Worm (Caenorhabditis elegans) whole organism, L4 larva: ENCODE data around the gene F56D1.1.

ENCODE experiments used
- D1046.2 ChIP-seq: fragments of 200-800 bp; sonication (Bioruptor generic); IDR thresholded peaks from 2 replicates; pipeline ENCODE4 v1.3.6; 2022; ENCODE audit warnings: missing genetic modification characterization, missing compliant biosample characterization
- F10B5.3 ChIP-seq: sonication (generic microtip); optimal IDR thresholded peaks from 2 replicates; lab custom pipeline; 2016; ENCODE audit warnings: mild to moderate bottlenecking, missing genetic modification characterization, missing compliant biosample characterization
- R02D3.7 ChIP-seq: fragments of 150-350 bp; sonication (generic microtip); optimal IDR thresholded peaks from 3 replicates; lab custom pipeline; 2014; ENCODE audit warnings: missing biosample characterization, missing genetic modification characterization
- Y48G9A.11 ChIP-seq: fragments of 200-800 bp; sonication (Bioruptor generic); IDR thresholded peaks from 2 replicates; pipeline ENCODE4 v1.3.6; 2022; ENCODE audit warnings: missing genetic modification reagents, missing genetic modification characterization, missing compliant biosample characterization
- ZK337.2 ChIP-seq: fragments of 200-800 bp; sonication (Bioruptor generic); IDR thresholded peaks from 2 replicates; pipeline ENCODE4 v1.3.6; 2022; ENCODE audit warnings: missing genetic modification reagents, missing genetic modification characterization, missing compliant biosample characterization
- ZK546.5 ChIP-seq, 2 experiments: sonication (generic microtip); optimal IDR thresholded peaks; 2 replicates each; lab custom pipeline; 2017; ENCODE audit warnings: missing biosample characterization in 2 of 2, missing genetic modification characterization in 2 of 2
- ceh-32 ChIP-seq: sonication (generic microtip); optimal IDR thresholded peaks from 2 replicates; lab custom pipeline; 2016; ENCODE audit warnings: mild to moderate bottlenecking, missing genetic modification characterization, missing compliant biosample characterization; ENCODE audit not compliant: poor library complexity
- ceh-44 ChIP-seq: fragments of 200-800 bp; sonication (Bioruptor generic); IDR thresholded peaks from 2 replicates; pipeline ENCODE4 v1.3.6; 2022; ENCODE audit warnings: missing genetic modification reagents, missing genetic modification characterization, missing compliant biosample characterization
- cey-2 ChIP-seq: sonication (generic microtip); optimal IDR thresholded peaks from 3 replicates; lab custom pipeline; 2017; ENCODE audit warnings: missing genetic modification characterization, mild to moderate bottlenecking, missing compliant biosample characterization, antibody characterized with exemption, borderline replicate concordance; ENCODE audit not compliant: insufficient read depth
- ctbp-1 ChIP-seq: fragments of 200-800 bp; sonication (Bioruptor generic); IDR thresholded peaks from 2 replicates; pipeline ENCODE4 v1.3.6; 2022; ENCODE audit warnings: missing genetic modification reagents, missing genetic modification characterization, missing compliant biosample characterization
- daf-16 ChIP-seq, 3 experiments: sonication (generic microtip); optimal IDR thresholded peaks; 2 replicates each; lab custom pipeline; 2016 to 2017; ENCODE audit warnings: missing genetic modification characterization in 3 of 3, missing genetic modification reagents in 3 of 3, mild to moderate bottlenecking in 2 of 3, missing compliant biosample characterization in 2 of 3, missing biosample characterization in 1 of 3, moderate library complexity in 1 of 3
- dmd-6 ChIP-seq: fragments of 200-800 bp; sonication (Bioruptor generic); IDR thresholded peaks from 2 replicates; pipeline ENCODE4 v1.3.6; 2022; ENCODE audit warnings: missing genetic modification reagents, missing genetic modification characterization, missing compliant biosample characterization
- dpl-1 ChIP-seq: fragments of 150-350 bp; optimal IDR thresholded peaks from 2 replicates; lab custom pipeline; 2014; ENCODE audit warnings: missing biosample characterization, missing genetic modification reagents, missing genetic modification characterization
- duxl-1 ChIP-seq: sonication (generic microtip); optimal IDR thresholded peaks from 2 replicates; lab custom pipeline; 2016; ENCODE audit warnings: mild to moderate bottlenecking, missing genetic modification characterization, moderate library complexity, missing compliant biosample characterization; ENCODE audit not compliant: poor library complexity
- dve-1 ChIP-seq: sonication (generic microtip); optimal IDR thresholded peaks from 2 replicates; lab custom pipeline; 2017; ENCODE audit warnings: antibody characterized with exemption, mild to moderate bottlenecking, missing genetic modification characterization, missing compliant biosample characterization; ENCODE audit not compliant: insufficient read depth
- egl-27 ChIP-seq: sonication (generic microtip); optimal IDR thresholded peaks from 3 replicates; lab custom pipeline; 2017; ENCODE audit warnings: missing biosample characterization, missing genetic modification reagents, missing genetic modification characterization
- fkh-10 ChIP-seq: fragments of 150-350 bp; optimal IDR thresholded peaks from 2 replicates; lab custom pipeline; 2014; ENCODE audit warnings: missing biosample characterization, missing genetic modification reagents, missing genetic modification characterization
- hlh-30 ChIP-seq: sonication (generic microtip); optimal IDR thresholded peaks from 2 replicates; lab custom pipeline; 2017; ENCODE audit warnings: antibody characterized with exemption, mild to moderate bottlenecking, missing genetic modification characterization, missing compliant biosample characterization; ENCODE audit not compliant: insufficient read depth
- mdl-1 ChIP-seq, 2 experiments: fragments of 150-350 bp in 1 of 2; sonication (generic microtip) in 1 of 2; optimal IDR thresholded peaks; 2 replicates each; lab custom pipeline; 2014 to 2017; ENCODE audit warnings: missing biosample characterization in 2 of 2, missing genetic modification characterization in 2 of 2
- mep-1 ChIP-seq: fragments of 150-350 bp; sonication (generic microtip); optimal IDR thresholded peaks from 3 replicates; lab custom pipeline; 2014; ENCODE audit warnings: missing biosample characterization, missing genetic modification characterization
- mes-2 ChIP-seq: sonication (generic microtip); optimal IDR thresholded peaks from 2 replicates; lab custom pipeline; 2016; ENCODE audit warnings: missing genotype, mild to moderate bottlenecking, missing genetic modification characterization, missing compliant biosample characterization; ENCODE audit not compliant: poor library complexity, severe bottlenecking
- mxl-3 ChIP-seq: fragments of 200-800 bp; sonication (Bioruptor generic); optimal IDR thresholded peaks from 2 replicates; lab custom pipeline; 2018; ENCODE audit warnings: mild to moderate bottlenecking, missing genetic modification characterization, missing compliant biosample characterization
- nhr-237 ChIP-seq: sonication (generic microtip); optimal IDR thresholded peaks from 2 replicates; lab custom pipeline; 2017; ENCODE audit warnings: missing biosample characterization, missing genetic modification characterization
- nhr-41 ChIP-seq: fragments of 200-800 bp; sonication (Bioruptor generic); IDR thresholded peaks from 2 replicates; pipeline ENCODE4 v1.3.6; 2022; ENCODE audit warnings: missing genetic modification reagents, missing genetic modification characterization, missing compliant biosample characterization
- nhr-42 ChIP-seq: fragments of 200-800 bp; sonication (Bioruptor generic); IDR thresholded peaks from 2 replicates; pipeline ENCODE4 v1.3.6; 2022; ENCODE audit warnings: missing genetic modification characterization, missing compliant biosample characterization
- pha-4 ChIP-seq, 2 experiments: fragments of 150-350 bp in 1 of 2; fragments of 200-800 bp in 1 of 2; sonication (Bioruptor generic) in 1 of 2; IDR thresholded peaks in 1 of 2; optimal IDR thresholded peaks in 1 of 2; 2 replicates each; pipeline versions ENCODE4 v1.3.6 to Lab custom; 2014 to 2022; ENCODE audit warnings: missing genetic modification characterization in 2 of 2, missing genetic modification reagents in 2 of 2, missing biosample characterization in 1 of 2, missing compliant biosample characterization in 1 of 2
- sdz-12 ChIP-seq: fragments of 200-800 bp; sonication (Bioruptor generic); optimal IDR thresholded peaks from 2 replicates; lab custom pipeline; 2018; ENCODE audit warnings: mild to moderate bottlenecking, missing genetic modification characterization, missing compliant biosample characterization
- skn-1 ChIP-seq: fragments of 150-350 bp; optimal IDR thresholded peaks from 2 replicates; lab custom pipeline; 2014; ENCODE audit warnings: missing biosample characterization, missing genetic modification characterization
- snpc-1.2 ChIP-seq: fragments of 200-800 bp; sonication (Bioruptor generic); IDR thresholded peaks from 2 replicates; pipeline ENCODE4 v1.3.6; 2022; ENCODE audit warnings: missing genetic modification reagents, missing genetic modification characterization, missing compliant biosample characterization
- snpc-4 ChIP-seq: fragments of 150-350 bp; optimal IDR thresholded peaks from 2 replicates; lab custom pipeline; 2014; ENCODE audit warnings: missing biosample characterization, missing genetic modification characterization
- unc-130 ChIP-seq: sonication (generic microtip); optimal IDR thresholded peaks from 2 replicates; lab custom pipeline; 2016; ENCODE audit warnings: missing genetic modification reagents, missing genetic modification characterization, missing compliant biosample characterization
- unc-39 ChIP-seq: sonication (generic microtip); optimal IDR thresholded peaks from 2 replicates; lab custom pipeline; 2017; ENCODE audit warnings: missing biosample characterization, missing genetic modification characterization
- unc-62 ChIP-seq, 3 experiments: fragments of 150-350 bp in 1 of 3; sonication (generic microtip); optimal IDR thresholded peaks in 2 of 3; peaks in 1 of 3; 1 replicate in 1 of 3; 2 replicates in 2 of 3; lab custom pipeline; 2014 to 2017; ENCODE audit warnings: missing biosample characterization in 3 of 3, missing genetic modification characterization in 3 of 3, missing genetic modification reagents in 3 of 3, missing genotype in 1 of 3
- zfp-3 ChIP-seq: fragments of 200-800 bp; sonication (Bioruptor generic); conservative IDR thresholded peaks from 2 replicates; pipeline ENCODE4 v1.3.6; 2022; ENCODE audit warnings: missing genetic modification reagents, missing genetic modification characterization, missing compliant biosample characterization
- zip-11 ChIP-seq: fragments of 200-800 bp; sonication (Bioruptor generic); IDR thresholded peaks from 2 replicates; pipeline ENCODE4 v1.3.6; 2022; ENCODE audit warnings: missing genetic modification characterization, missing compliant biosample characterization
- ztf-11 ChIP-seq: fragments of 150-350 bp; optimal IDR thresholded peaks from 2 replicates; lab custom pipeline; 2014; ENCODE audit warnings: missing biosample characterization, missing genetic modification characterization

Gene F56D1.1

DNA sequence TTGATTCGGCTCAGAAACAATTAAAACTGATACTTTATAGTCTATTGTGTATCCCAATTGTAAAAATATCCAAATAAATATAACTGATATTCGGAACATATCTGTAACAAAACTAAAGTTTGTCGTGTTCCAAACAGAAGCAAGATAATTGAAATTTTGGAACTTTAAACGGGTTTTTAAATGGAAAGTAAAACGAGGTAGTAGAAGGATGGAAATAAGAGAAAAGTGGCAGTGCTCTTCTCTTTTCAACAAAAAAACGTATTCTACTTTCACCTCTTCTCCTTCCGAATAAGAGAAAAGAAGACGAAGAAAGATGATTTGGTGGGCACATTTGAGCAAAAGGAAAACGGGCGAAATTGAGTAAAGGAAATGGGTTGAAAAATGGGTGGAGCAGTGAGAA lies 31.9 kb upstream of the F56D1.1 start, which contains the start of gene nmr-1:
Gene nmr-1, minus strand, starts transcription at position 101 of the 400 bp plus-strand sequence.
- TF ChIP-seq daf-16 (GFP tag; optimal IDR thresholded peaks at IDR 0.05; lab: Kevin White, UChicago) (no peak), daf-16 (tag; optimal IDR thresholded peaks at IDR 0.05; lab: Kevin White, UChicago) (no peak), nhr-237 (tag; lab: Kevin White, UChicago) (no peak), zip-11 (no peak), Y48G9A.11 (GFP tag; lab: Robert Waterston, UW) (no peak), snpc-4 (no peak), ztf-11 (tag; lab: Kevin White, UChicago) (no peak), dpl-1 (no peak), mep-1 (tag; lab: Kevin White, UChicago) (no peak), unc-39 (tag; lab: Kevin White, UChicago) (no peak), mdl-1 (tag; optimal IDR thresholded peaks at IDR 0.05; lab: Kevin White, UChicago) (no peak), zfp-3 (GFP tag; lab: Robert Waterston, UW) (no peak), nhr-41 (GFP tag; lab: Robert Waterston, UW) (no peak), sdz-12 (no peak), egl-27 (tag; lab: Kevin White, UChicago) (no peak), ctbp-1 (GFP tag; lab: Robert Waterston, UW) (no peak), nhr-42 (no peak), mes-2 (tag; lab: Kevin White, UChicago) (no peak), ZK337.2 (GFP tag; lab: Robert Waterston, UW) (no peak), unc-62 (GFP tag; optimal IDR thresholded peaks at IDR 0.05 in 1 of 2; lab: Kevin White, UChicago) (no peak), unc-62 (tag; optimal IDR thresholded peaks at IDR 0.05; lab: Kevin White, UChicago) (no peak), fkh-10 (no peak)
- TF ChIP-seq, all 104 proteins: peak for 0

ce11 chrII:5447381-5447780 lies 31.0 kb upstream of the F56D1.1 start, which contains the start of gene cex-1:
Gene cex-1 (plus strand): TSS chrII:5447681.
- TF ChIP-seq ceh-44 (no peak), duxl-1 (tag; lab: Kevin White, UChicago) (no peak), unc-130 (GFP tag; lab: Kevin White, UChicago) (no peak), skn-1 (tag; lab: Kevin White, UChicago) (no peak), snpc-1.2 (GFP tag; lab: Robert Waterston, UW) (no peak), R02D3.7 (tag; lab: Kevin White, UChicago) (no peak), cey-2 (tag; lab: Kevin White, UChicago) (no peak), dmd-6 (GFP tag; lab: Robert Waterston, UW) (no peak), pha-4 (GFP tag; IDR thresholded peaks at IDR 0.05; lab: Robert Waterston, UW) (no peak), pha-4 (tag; optimal IDR thresholded peaks at IDR 0.05; lab: Kevin White, UChicago) (no peak), ZK546.5 (tag; optimal IDR thresholded peaks at IDR 0.05; lab: Kevin White, UChicago) (no peak), ceh-32 (tag; lab: Kevin White, UChicago) (no peak), dve-1 (tag; lab: Kevin White, UChicago) (no peak), D1046.2 (GFP tag; lab: Robert Waterston, UW) (no peak), hlh-30 (tag; lab: Kevin White, UChicago) (no peak)

DNA sequence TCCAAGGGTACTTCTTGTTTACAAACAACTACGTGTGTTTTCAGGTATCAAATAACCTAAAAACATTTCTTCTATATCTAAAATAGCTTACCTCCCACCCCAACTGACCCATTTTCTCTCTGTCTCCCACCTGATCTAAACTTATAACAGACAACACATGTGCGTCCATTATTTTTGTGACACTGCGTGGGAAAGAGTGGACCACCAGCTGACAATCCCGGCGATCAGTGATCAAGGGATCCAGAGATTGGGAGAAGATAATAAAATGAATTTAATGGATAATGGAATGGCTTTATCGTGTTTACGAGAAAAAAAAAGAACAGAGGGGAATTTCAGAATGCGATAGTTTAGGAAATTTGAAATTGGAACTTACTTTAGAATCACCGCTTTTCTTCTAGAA lies 29.2 kb upstream of the F56D1.1 start:
- no peak for TF ChIP-seq F10B5.3
- peak; percentile 52 for TF ChIP-seq mxl-3 (GFP tag; lab: Kevin White, UChicago)
- TF ChIP-seq daf-16 (GFP tag; optimal IDR thresholded peaks at IDR 0.05; lab: Kevin White, UChicago) = peak in 1 of 2 experiments; percentile 87
- no peak for TF ChIP-seq daf-16 (tag; optimal IDR thresholded peaks at IDR 0.05; lab: Kevin White, UChicago)
